Fruit fly (Drosophila melanogaster): ENCODE results near the gene CG17224.

The CG17224 gene

dm6 chr2L:3044660-3045504, 26.8 kb upstream of the CG17224 start:
- TF ChIP-seq CG12605 (GFP tag; IDR thresholded peaks at IDR 0.05) (no peak), CG10348 (GFP tag; IDR thresholded peaks at IDR 0.05) (no peak), CG4496 (GFP tag; IDR thresholded peaks at IDR 0.05) (no peak), Pif1A (GFP tag; optimal IDR thresholded peaks at IDR 0.05) (no peak), CG9948 (tag; optimal IDR thresholded peaks at IDR 0.05) (no peak), EcR (GFP tag; optimal IDR thresholded peaks at IDR 0.05) (no peak), Pif1B (GFP tag; optimal IDR thresholded peaks at IDR 0.05) (no peak), Ets98B (GFP tag; IDR thresholded peaks at IDR 0.05) (no peak), CG15710 (tag; optimal IDR thresholded peaks at IDR 0.05) (no peak), D1 (tag; optimal IDR thresholded peaks at IDR 0.05) (no peak), CG13204 (GFP tag; optimal IDR thresholded peaks at IDR 0.05) (no peak), CG34367 (tag; optimal IDR thresholded peaks at IDR 0.05) (no peak)

dm6 chr2L:3043647-3044046, 25.5 kb upstream of the CG17224 start, which contains the start of gene FASN2:
Gene FASN2, plus strand, starts transcription at chr2L:3043947.
- no peak for TF ChIP-seq D1 (tag; optimal IDR thresholded peaks at IDR 0.05)
- TF ChIP-seq CG4496 (GFP tag; IDR thresholded peaks at IDR 0.05): no peak
- no peak for TF ChIP-seq CG34367 (tag; optimal IDR thresholded peaks at IDR 0.05)
- no peak for TF ChIP-seq Pif1A (GFP tag; optimal IDR thresholded peaks at IDR 0.05)
- no peak for TF ChIP-seq CG10348 (GFP tag; IDR thresholded peaks at IDR 0.05)
- no peak for TF ChIP-seq CG8301 (tag; optimal IDR thresholded peaks at IDR 0.05)
- no peak for TF ChIP-seq CG15710 (tag; optimal IDR thresholded peaks at IDR 0.05)
- TF ChIP-seq gl (tag; optimal IDR thresholded peaks at IDR 0.05): no peak
- TF ChIP-seq CG14655 (GFP tag; optimal IDR thresholded peaks at IDR 0.05): no peak
- no peak for TF ChIP-seq CG32121 (GFP tag; IDR thresholded peaks at IDR 0.05)
- no peak for TF ChIP-seq rn (GFP tag; IDR thresholded peaks at IDR 0.05)
- TF ChIP-seq Ets98B (GFP tag; IDR thresholded peaks at IDR 0.05): no peak
- no peak for TF ChIP-seq CG8159 (tag; optimal IDR thresholded peaks at IDR 0.05)
- TF ChIP-seq CG13204 (GFP tag; optimal IDR thresholded peaks at IDR 0.05): no peak

- TF ChIP-seq CG8301 (tag; optimal IDR thresholded peaks at IDR 0.05) (no peak), CG32121 (GFP tag; IDR thresholded peaks at IDR 0.05) (0 out of 2 replicates have a peak, but pooled peaks have one; percentile 22)
These were observed 24.0 kb upstream of the CG17224 start, which contains the start of gene CG17261 for dm6 chr2L:3041918-3042615. Gene CG17261, plus strand, starts transcription at chr2L:3042551.

dm6 chr2L:3039774-3040173, 21.7 kb upstream of the CG17224 start, which contains the start of the genes cnir and CG17221:
Gene cnir, minus strand, starts transcription at chr2L:3039812.
Gene CG17221, plus strand, starts transcription at chr2L:3039976.
- TF ChIP-seq CG34367 (tag; optimal IDR thresholded peaks at IDR 0.05) (peak; percentile 49), CG9948 (tag; optimal IDR thresholded peaks at IDR 0.05) (peak; percentile 35), Snoo (tag; optimal IDR thresholded peaks at IDR 0.05) (peak; percentile 46), CG14655 (GFP tag; optimal IDR thresholded peaks at IDR 0.05) (no peak), rn (GFP tag; IDR thresholded peaks at IDR 0.05) (no peak), CG4496 (GFP tag; IDR thresholded peaks at IDR 0.05) (peak; percentile 56; the same call in 2 of the 3 replicates), CG8159 (tag; optimal IDR thresholded peaks at IDR 0.05) (peak; percentile 47), fd96Ca (GFP tag; IDR thresholded peaks at IDR 0.05) (peak; percentile 60; the same call in 2 of the 3 replicates), CG12605 (GFP tag; IDR thresholded peaks at IDR 0.05) (no peak), D1 (tag; optimal IDR thresholded peaks at IDR 0.05) (no peak), Pif1A (GFP tag; optimal IDR thresholded peaks at IDR 0.05) (peak; percentile 61), EcR (GFP tag; optimal IDR thresholded peaks at IDR 0.05) (no peak), Pif1B (GFP tag; optimal IDR thresholded peaks at IDR 0.05) (peak; percentile 73), CG13204 (GFP tag; optimal IDR thresholded peaks at IDR 0.05) (no peak), CG10348 (GFP tag; IDR thresholded peaks at IDR 0.05) (no peak), CG17806 (tag; optimal IDR thresholded peaks at IDR 0.05) (peak; percentile 53), CG32121 (GFP tag; IDR thresholded peaks at IDR 0.05) (no peak), CG8301 (tag; optimal IDR thresholded peaks at IDR 0.05) (no peak), CG15710 (tag; optimal IDR thresholded peaks at IDR 0.05) (peak; percentile 58)

- TF ChIP-seq fd96Ca (GFP tag; IDR thresholded peaks at IDR 0.05) (peak; percentile 76), CG13204 (GFP tag; optimal IDR thresholded peaks at IDR 0.05) (no peak), Pif1A (GFP tag; optimal IDR thresholded peaks at IDR 0.05) (no peak), Pif1B (GFP tag; optimal IDR thresholded peaks at IDR 0.05) (peak; percentile 84), CG14655 (GFP tag; optimal IDR thresholded peaks at IDR 0.05) (no peak), CG4496 (GFP tag; IDR thresholded peaks at IDR 0.05) (peak; percentile 91), CG8301 (tag; optimal IDR thresholded peaks at IDR 0.05) (peak; percentile 86), EcR (GFP tag; optimal IDR thresholded peaks at IDR 0.05) (no peak), Ets98B (GFP tag; IDR thresholded peaks at IDR 0.05) (peak; percentile 82), CG15710 (tag; optimal IDR thresholded peaks at IDR 0.05) (peak; percentile 89), CG10348 (GFP tag; IDR thresholded peaks at IDR 0.05) (peak; percentile 90), rn (GFP tag; IDR thresholded peaks at IDR 0.05) (peak; percentile 82), CG32121 (GFP tag; IDR thresholded peaks at IDR 0.05) (peak; percentile 91), CG12605 (GFP tag; IDR thresholded peaks at IDR 0.05) (peak; percentile 66), gl (tag; optimal IDR thresholded peaks at IDR 0.05) (peak; percentile 61), CG8159 (tag; optimal IDR thresholded peaks at IDR 0.05) (peak; percentile 86), CG17806 (tag; optimal IDR thresholded peaks at IDR 0.05) (peak; percentile 90), CG34367 (tag; optimal IDR thresholded peaks at IDR 0.05) (peak; percentile 76), D1 (tag; optimal IDR thresholded peaks at IDR 0.05) (no peak), Snoo (tag; optimal IDR thresholded peaks at IDR 0.05) (peak; percentile 81), CG9948 (tag; optimal IDR thresholded peaks at IDR 0.05) (peak; percentile 90)
These were observed 19.1 kb upstream of the CG17224 start, which contains the start of the genes CG17260 and SerRS for dm6 chr2L:3037153-3037579. Gene CG17260, plus strand, starts transcription at chr2L:3037230. Gene SerRS, minus strand, starts transcription at chr2L:3037403.
